Worm (Caenorhabditis elegans): ENCODE results near the gene M01H9.4.
A peak's percentile ranks its signal among the peaks of the same experiment; 100 is the strongest.

M01H9.4 gene

ce11 chrIV:4482531-4482930, at the start of gene M01H9.4:
M01H9.4 (minus strand) TSS chrIV:4482909.
- TF ChIP-seq him-1 (tag; optimal IDR thresholded peaks at IDR 0.05): no peak
- TF ChIP-seq W03F9.2 (tag; optimal IDR thresholded peaks at IDR 0.05): no peak
- no peak for TF ChIP-seq dao-5 (tag; optimal IDR thresholded peaks at IDR 0.05)

ce11 chrIV:4530170-4530569, 47.5 kb upstream of the M01H9.4 start, which contains the start of gene ZK185.3:
ZK185.3 (minus strand) TSS chrIV:4530432.
- no peak for TF ChIP-seq dao-5 (tag; optimal IDR thresholded peaks at IDR 0.05)
- no peak for TF ChIP-seq W03F9.2 (tag; optimal IDR thresholded peaks at IDR 0.05)
- no peak for TF ChIP-seq him-1 (tag; optimal IDR thresholded peaks at IDR 0.05)

DNA sequence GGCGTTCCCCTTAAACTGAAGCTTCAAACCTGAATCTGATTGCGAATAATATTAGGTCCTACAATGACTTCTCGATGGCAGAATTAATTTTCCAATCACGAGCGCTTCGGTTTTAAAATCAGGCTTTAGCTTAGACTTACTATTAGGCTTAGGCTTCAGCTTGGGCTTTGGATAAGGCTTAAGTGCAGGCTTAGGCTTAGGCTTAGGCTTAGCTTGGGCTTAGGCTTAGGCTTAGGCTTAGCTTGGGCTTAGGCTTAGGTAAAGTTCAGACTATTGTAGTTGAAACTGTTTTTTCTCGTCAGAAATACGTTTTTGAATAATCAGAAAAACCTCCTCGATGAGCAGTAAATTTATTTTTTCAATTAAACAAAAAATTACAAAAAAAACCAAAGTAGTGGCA, 44.0 kb upstream of the M01H9.4 start:
- TF ChIP-seq W03F9.2 (tag; optimal IDR thresholded peaks at IDR 0.05) (no peak), dao-5 (tag; optimal IDR thresholded peaks at IDR 0.05) (no peak), him-1 (tag; optimal IDR thresholded peaks at IDR 0.05) (no peak)

DNA sequence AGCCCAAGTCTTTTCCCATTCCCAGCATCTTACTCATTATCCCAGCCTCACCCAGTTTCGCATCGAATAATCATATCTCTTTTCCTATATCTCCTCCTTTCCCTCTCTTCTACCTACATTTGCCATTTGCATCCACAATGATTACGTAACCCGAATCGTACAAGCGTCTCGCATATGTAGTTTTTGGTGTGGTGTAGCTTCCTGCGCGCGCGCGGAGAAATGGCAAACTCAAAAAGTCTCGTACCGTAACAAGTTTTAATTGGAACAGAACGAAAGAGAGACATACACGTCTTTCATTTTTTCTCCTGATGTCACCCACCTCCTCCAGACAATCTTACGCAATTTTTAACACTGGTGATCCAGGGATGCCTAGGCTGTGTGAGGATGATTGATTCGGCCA, 43.3 kb upstream of the M01H9.4 start:
- TF ChIP-seq W03F9.2 (tag; optimal IDR thresholded peaks at IDR 0.05) (no peak), him-1 (tag; optimal IDR thresholded peaks at IDR 0.05) (no peak), dao-5 (tag; optimal IDR thresholded peaks at IDR 0.05) (no peak)

- no peak for TF ChIP-seq dao-5 (tag; optimal IDR thresholded peaks at IDR 0.05)
- no peak for TF ChIP-seq him-1 (tag; optimal IDR thresholded peaks at IDR 0.05)
- no peak for TF ChIP-seq W03F9.2 (tag; optimal IDR thresholded peaks at IDR 0.05)
These were observed 42.2 kb upstream of the M01H9.4 start, which contains the start of gene ZK180.6 for ce11 chrIV:4524943-4525342. ZK180.6 (minus strand) TSS chrIV:4525043.

- TF ChIP-seq dao-5 (tag; optimal IDR thresholded peaks at IDR 0.05): no peak
- TF ChIP-seq W03F9.2 (tag; optimal IDR thresholded peaks at IDR 0.05): no peak
- no peak for TF ChIP-seq him-1 (tag; optimal IDR thresholded peaks at IDR 0.05)
These were observed 40.8 kb upstream of the M01H9.4 start for ce11 chrIV:4523461-4523860.

DNA sequence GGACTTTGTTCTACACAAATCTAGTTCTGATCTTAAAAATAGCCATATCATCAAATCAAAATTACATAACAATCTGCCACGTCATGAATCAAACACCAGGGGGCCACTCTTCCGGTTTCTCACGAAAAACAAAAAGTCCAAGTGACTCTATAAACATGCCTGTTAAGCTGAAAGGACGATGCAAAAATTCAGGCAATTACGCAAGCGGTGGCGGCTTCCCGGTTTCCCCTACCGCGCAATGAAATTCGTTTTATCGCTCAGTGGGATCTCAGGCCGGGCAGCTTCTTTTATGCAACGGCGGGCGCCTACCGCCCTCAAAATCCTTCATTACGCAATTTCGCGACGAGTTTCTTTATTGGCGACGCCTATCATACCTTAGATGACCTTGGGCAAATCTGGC, 37.0 kb upstream of the M01H9.4 start:
- TF ChIP-seq dao-5 (tag; optimal IDR thresholded peaks at IDR 0.05) (no peak), W03F9.2 (tag; optimal IDR thresholded peaks at IDR 0.05) (no peak), him-1 (tag; optimal IDR thresholded peaks at IDR 0.05) (no peak)

DNA sequence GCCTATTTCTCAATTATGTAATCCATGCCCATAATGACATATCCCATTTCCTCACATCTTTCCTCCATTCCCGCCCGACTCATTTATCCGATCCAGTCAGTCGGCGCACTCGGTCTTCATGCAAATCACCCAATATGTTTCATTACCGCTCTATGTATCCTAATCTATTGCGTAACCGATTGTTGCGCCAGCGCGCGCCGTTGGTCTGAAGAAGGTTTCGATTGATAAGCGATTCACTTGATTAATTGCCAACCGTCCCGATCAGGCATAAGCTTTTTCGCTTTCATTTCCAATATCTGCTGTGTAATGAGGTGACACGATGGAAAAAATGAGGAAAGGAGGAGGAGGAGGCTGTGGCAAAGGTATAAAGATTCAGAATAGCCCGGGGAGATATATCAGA, 35.4 kb upstream of the M01H9.4 start:
- TF ChIP-seq W03F9.2 (tag; optimal IDR thresholded peaks at IDR 0.05) (no peak), him-1 (tag; optimal IDR thresholded peaks at IDR 0.05) (no peak), dao-5 (tag; optimal IDR thresholded peaks at IDR 0.05) (no peak)

ce11 chrIV:4517066-4517465, 34.4 kb upstream of the M01H9.4 start, which contains the start of gene ZK180.5:
ZK180.5 (minus strand) TSS chrIV:4517166.
- TF ChIP-seq W03F9.2 (tag; optimal IDR thresholded peaks at IDR 0.05) (no peak), dao-5 (tag; optimal IDR thresholded peaks at IDR 0.05) (no peak), him-1 (tag; optimal IDR thresholded peaks at IDR 0.05) (no peak)

ce11 chrIV:4516478-4516877, 33.8 kb upstream of the M01H9.4 start:
- TF ChIP-seq dao-5 (tag; optimal IDR thresholded peaks at IDR 0.05) (no peak), W03F9.2 (tag; optimal IDR thresholded peaks at IDR 0.05) (no peak), him-1 (tag; optimal IDR thresholded peaks at IDR 0.05) (no peak)

- peak; percentile 68 for TF ChIP-seq W03F9.2 (tag; optimal IDR thresholded peaks at IDR 0.05)
- TF ChIP-seq dao-5 (tag; optimal IDR thresholded peaks at IDR 0.05): no peak
- TF ChIP-seq him-1 (tag; optimal IDR thresholded peaks at IDR 0.05): peak; percentile 71
These were observed 30.6 kb upstream of the M01H9.4 start, which contains the start of gene sar-1 for ce11 chrIV:4513269-4513819. sar-1 (minus strand) TSS chrIV:4513319.

DNA sequence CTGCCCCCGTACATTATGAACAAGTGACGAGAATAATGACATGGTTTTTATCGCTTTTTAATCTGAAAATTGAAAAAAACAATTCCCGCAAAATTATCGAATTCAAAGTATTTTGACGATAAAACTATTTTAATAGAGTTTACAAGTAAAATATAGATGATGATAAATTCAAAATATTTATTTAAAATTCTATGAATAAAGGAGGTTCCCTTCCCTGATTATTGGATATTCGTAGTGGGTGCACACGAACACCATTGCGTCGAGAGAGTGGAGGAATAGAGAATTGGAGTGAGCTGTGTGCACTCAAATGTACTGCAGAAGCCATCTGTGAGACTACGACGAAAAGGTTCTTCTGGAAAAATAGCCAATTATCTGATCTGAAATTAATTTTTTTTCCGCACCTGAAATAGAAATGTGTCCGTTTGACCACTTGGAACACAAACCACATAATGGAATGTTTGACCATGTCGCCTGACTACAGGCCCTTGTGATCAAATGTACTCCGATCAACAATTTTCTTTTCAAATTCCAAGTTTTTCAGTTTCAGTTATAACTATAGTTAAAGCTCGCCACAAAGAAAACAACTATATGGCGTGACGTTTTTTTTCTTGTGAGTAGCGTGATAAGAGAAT, 28.7 kb upstream of the M01H9.4 start, which contains the start of the genes rfth-1 and ZK180.8:
TSS of gene rfth-1 (minus strand) at position 51 of the 632 bp plus-strand sequence.
TSS of gene ZK180.8 (minus strand) at position 466 of the 632 bp plus-strand sequence.
- TF ChIP-seq him-1 (tag; optimal IDR thresholded peaks at IDR 0.05) (no peak), W03F9.2 (tag; optimal IDR thresholded peaks at IDR 0.05) (no peak), dao-5 (tag; optimal IDR thresholded peaks at IDR 0.05) (no peak)

- TF ChIP-seq him-1 (tag; optimal IDR thresholded peaks at IDR 0.05) (no peak), W03F9.2 (tag; optimal IDR thresholded peaks at IDR 0.05) (no peak), dao-5 (tag; optimal IDR thresholded peaks at IDR 0.05) (no peak)
These were observed 23.9 kb upstream of the M01H9.4 start, which contains the start of gene gbb-2 for ce11 chrIV:4506637-4507036. gbb-2 (minus strand) TSS chrIV:4506748.

- TF ChIP-seq him-1 (tag; optimal IDR thresholded peaks at IDR 0.05) (no peak), dao-5 (tag; optimal IDR thresholded peaks at IDR 0.05) (no peak), W03F9.2 (tag; optimal IDR thresholded peaks at IDR 0.05) (no peak)
These were observed 22.4 kb upstream of the M01H9.4 start for ce11 chrIV:4505078-4505477.
